Fruit fly (Drosophila melanogaster) whole organism, embryonic: ENCODE data around the gene CG14054.

Experiments used
- CG10959 ChIP-seq: fragments of 200-800 bp; sonication (Bioruptor generic); IDR thresholded peaks from 2 replicates; pipeline ENCODE4 v1.3.6; 2022; ENCODE audit warnings: missing biosample characterization, missing genetic modification characterization
- CG12155 ChIP-seq: fragments of 200-800 bp; sonication (Bioruptor generic); optimal IDR thresholded peaks from 3 replicates; lab custom pipeline; 2016; ENCODE audit warnings: missing biosample characterization, missing genetic modification characterization
- CG12236 ChIP-seq: fragments of 200-800 bp; sonication (Bioruptor generic); optimal IDR thresholded peaks from 2 replicates; lab custom pipeline; 2016; ENCODE audit warnings: missing biosample characterization, missing genetic modification characterization
- CG14667 ChIP-seq: fragments of 200-800 bp; sonication (Bioruptor generic); IDR thresholded peaks from 2 replicates; pipeline ENCODE4 v1.3.6; 2022; ENCODE audit warnings: missing biosample characterization, missing genetic modification characterization
- CG17829 ChIP-seq: fragments of 200-800 bp; optimal IDR thresholded peaks from 2 replicates; lab custom pipeline; 2019; ENCODE audit warnings: missing biosample characterization, mild to moderate bottlenecking, missing genetic modification characterization, moderate library complexity
- CG6854 ChIP-seq: fragments of 200-800 bp; sonication (Bioruptor generic); optimal IDR thresholded peaks from 3 replicates; lab custom pipeline; 2017; ENCODE audit warnings: missing biosample characterization, mild to moderate bottlenecking, missing genetic modification characterization
- Dek ChIP-seq: fragments of 200-800 bp; sonication (Bioruptor generic); optimal IDR thresholded peaks from 3 replicates; lab custom pipeline; 2019; ENCODE audit warnings: missing biosample characterization, mild to moderate bottlenecking, missing genetic modification characterization, moderate library complexity
- Drgx ChIP-seq: fragments of 200-800 bp; sonication (Bioruptor generic); IDR thresholded peaks from 2 replicates; pipeline ENCODE4 v1.3.6; 2022; ENCODE audit warnings: missing biosample characterization, missing genetic modification characterization
- Jarid2 ChIP-seq: fragments of 200-800 bp; sonication (Bioruptor generic); optimal IDR thresholded peaks from 3 replicates; lab custom pipeline; 2017; ENCODE audit warnings: mild to moderate bottlenecking, missing biosample characterization, missing genetic modification reagents, missing genetic modification characterization
- gcm2 ChIP-seq: fragments of 200-800 bp; sonication (Bioruptor generic); optimal IDR thresholded peaks from 2 replicates; lab custom pipeline; 2016; ENCODE audit warnings: missing biosample characterization, missing genetic modification characterization
- ham ChIP-seq: fragments of 200-800 bp; sonication (Bioruptor generic); IDR thresholded peaks from 2 replicates; pipeline ENCODE4 v1.3.6; 2022; ENCODE audit warnings: missing biosample characterization, missing genetic modification characterization
- pan ChIP-seq, 4 experiments: fragments of >200 bp in 3 of 4; fragments of 200-800 bp in 1 of 4; sonication (Bioruptor generic) in 1 of 4; optimal IDR thresholded peaks in 3 of 4; IDR thresholded peaks in 1 of 4; 2 replicates each; pipeline versions ENCODE4 v1.3.6 to Lab custom; 2017 to 2022; ENCODE audit warnings: missing biosample characterization in 2 of 4, missing genetic modification characterization in 2 of 4, mixed read lengths in 1 of 4
- ro ChIP-seq: fragments of 200-800 bp; sonication (Bioruptor generic); IDR thresholded peaks from 2 replicates; pipeline ENCODE4 v1.3.6; 2022; ENCODE audit warnings: missing biosample characterization, missing genetic modification characterization
- wor ChIP-seq: fragments of 200-800 bp; sonication (Bioruptor generic); IDR thresholded peaks from 2 replicates; pipeline ENCODE4 v1.3.6; 2022; ENCODE audit warnings: missing biosample characterization, missing genetic modification characterization

- no peak for TF ChIP-seq wor
- no peak for TF ChIP-seq CG12155
- TF ChIP-seq ro (GFP tag; lab: Robert Waterston, UW) = no peak
- TF ChIP-seq CG12236 = no peak
- TF ChIP-seq pan (optimal IDR thresholded peaks at IDR 0.05; lab: Kevin White, UChicago) = no peak
- TF ChIP-seq pan (GFP tag; optimal IDR thresholded peaks at IDR 0.05 in 1 of 2, IDR thresholded peaks at IDR 0.05 in 1 of 2) = no peak
- TF ChIP-seq Jarid2 (GFP tag; lab: Kevin White, UChicago) = no peak
- TF ChIP-seq CG6854 (GFP tag; lab: Kevin White, UChicago) = no peak
- no peak for TF ChIP-seq CG10959
- no peak for TF ChIP-seq gcm2 (GFP tag; lab: Kevin White, UChicago)
- TF ChIP-seq CG14667 = no peak
- TF ChIP-seq Drgx = no peak
- TF ChIP-seq Dek (tag; lab: Kevin White, UChicago) = no peak
- no peak for TF ChIP-seq CG17829
- no peak for TF ChIP-seq ham
Measured at dm6 chrX:2081848-2082365, 15.7 kb upstream of the CG14054 start.
